Worm (Caenorhabditis elegans) whole organism, L4/young adult: ENCODE data around the gene F55C12.4.

Source experiments
- W03F9.2 ChIP-seq: fragments of 150-350 bp; optimal IDR thresholded peaks from 2 replicates; lab custom pipeline; 2014; ENCODE audit warnings: missing biosample characterization, missing genetic modification characterization
- dao-5 ChIP-seq: sonication (generic microtip); optimal IDR thresholded peaks from 2 replicates; lab custom pipeline; 2016; ENCODE audit warnings: missing genotype, missing genetic modification characterization, moderate library complexity, missing compliant biosample characterization
- him-1 ChIP-seq: sonication (generic microtip); optimal IDR thresholded peaks from 2 replicates; lab custom pipeline; 2016; ENCODE audit warnings: missing genotype, missing genetic modification reagents, missing genetic modification characterization, missing compliant biosample characterization

ce11 chrII:5907482-5907881, 49.3 kb upstream of the F55C12.4 start, which contains the start of gene vps-35:
- no peak for TF ChIP-seq W03F9.2
- no peak for TF ChIP-seq dao-5 (tag; lab: Kevin White, UChicago)
- no peak for TF ChIP-seq him-1 (tag; lab: Kevin White, UChicago)
